Fruit fly (Drosophila melanogaster) whole organism, prepupa: ENCODE data around the gene CG11816.
A peak's percentile ranks its signal among the peaks of the same experiment; 100 is the strongest.

Source experiments
- CG32006 ChIP-seq: fragments of 200-800 bp; sonication (Bioruptor generic); optimal IDR thresholded peaks from 3 replicates; lab custom pipeline; 2017; ENCODE audit warnings: missing biosample characterization, mild to moderate bottlenecking, missing genetic modification characterization
- CG6854 ChIP-seq: fragments of 200-800 bp; sonication (Bioruptor generic); optimal IDR thresholded peaks from 2 replicates; lab custom pipeline; 2017; ENCODE audit warnings: missing biosample characterization, mild to moderate bottlenecking, missing genetic modification characterization
- Met ChIP-seq: fragments of 200-800 bp; sonication (Bioruptor generic); optimal IDR thresholded peaks from 3 replicates; lab custom pipeline; 2016; ENCODE audit warnings: missing biosample characterization, missing genetic modification characterization
- Sox14 ChIP-seq: fragments of 200-800 bp; sonication (Bioruptor generic); optimal IDR thresholded peaks from 3 replicates; lab custom pipeline; 2016; ENCODE audit warnings: missing biosample characterization, missing genetic modification characterization
- fd59A ChIP-seq: fragments of 200-800 bp; sonication (Bioruptor generic); optimal IDR thresholded peaks from 2 replicates; lab custom pipeline; 2017; ENCODE audit warnings: missing biosample characterization, mild to moderate bottlenecking, missing genetic modification characterization, missing genetic modification reagents
- salr ChIP-seq, 2 experiments: fragments of 200-800 bp; sonication (Bioruptor generic); optimal IDR thresholded peaks; 3 replicates each; lab custom pipeline; 2016 to 2018; ENCODE audit warnings: missing biosample characterization in 2 of 2, missing genetic modification characterization in 2 of 2, mild to moderate bottlenecking in 1 of 2

- TF ChIP-seq salr (GFP tag; optimal IDR thresholded peaks at IDR 0.05; lab: Kevin White, UChicago) (peak in 1 of 2 experiments; percentile 15), Sox14 (GFP tag; lab: Kevin White, UChicago) (peak; percentile 60), CG6854 (no peak), Met (no peak), fd59A (GFP tag; lab: Kevin White, UChicago) (peak; percentile 31), CG32006 (GFP tag; lab: Kevin White, UChicago) (peak; percentile 64)
Measured at dm6 chrX:13565490-13566156, 10.0 kb upstream of the CG11816 start.
